Worm (Caenorhabditis elegans): ENCODE data around the gene pfn-2.

The pfn-2 gene

DNA sequence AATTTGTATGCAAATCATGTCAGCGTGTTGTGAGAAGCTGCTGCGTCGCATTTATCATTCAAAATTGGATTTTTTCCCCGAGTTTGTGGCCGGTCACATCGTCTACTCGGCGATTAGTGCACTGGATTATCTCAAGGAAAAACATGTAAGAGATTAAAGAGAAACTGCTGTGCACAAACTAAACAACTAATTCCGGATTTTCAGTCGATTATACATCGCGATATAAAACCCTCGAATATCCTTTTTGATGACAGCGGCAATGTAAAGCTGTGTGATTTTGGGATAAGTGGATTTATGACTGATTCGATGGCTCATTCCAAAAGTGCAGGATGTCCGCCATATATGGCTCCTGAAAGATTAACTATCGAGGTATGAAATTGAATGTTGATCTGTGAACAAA is 16.7 kb upstream of the pfn-2 start:
- no peak for TF ChIP-seq xnd-1 (tag; optimal IDR thresholded peaks at IDR 0.05)
- TF ChIP-seq F57A8.1 (GFP tag; optimal IDR thresholded peaks at IDR 0.05) = no peak
- no peak for TF ChIP-seq ekl-4 (GFP tag; IDR thresholded peaks at IDR 0.05)
- no peak for TF ChIP-seq snpc-3.4 (tag; optimal IDR thresholded peaks at IDR 0.05)
- TF ChIP-seq F52B5.7 (tag; optimal IDR thresholded peaks at IDR 0.05) = no peak
- TF ChIP-seq cebp-1 (GFP tag; IDR thresholded peaks at IDR 0.05) = no peak
- no peak for TF ChIP-seq cebp-1 (tag; optimal IDR thresholded peaks at IDR 0.05)
- TF ChIP-seq rpc-1 (optimal IDR thresholded peaks at IDR 0.05) = no peak
- TF ChIP-seq rpc-1 (tag; optimal IDR thresholded peaks at IDR 0.05) = no peak
- TF ChIP-seq Y79H2A.3 (GFP tag; conservative IDR thresholded peaks at IDR 0.05) = no peak
- no peak for TF ChIP-seq hrde-1 (tag; optimal IDR thresholded peaks at IDR 0.05; ENCODE audit: borderline replicate concordance)
- TF ChIP-seq sptf-2 (GFP tag; optimal IDR thresholded peaks at IDR 0.05) = no peak
- TF ChIP-seq madf-6 (GFP tag; IDR thresholded peaks at IDR 0.05) = no peak
- no peak for TF ChIP-seq lir-1 (GFP tag; conservative IDR thresholded peaks at IDR 0.05)
- no peak for TF ChIP-seq hlh-12 (tag; optimal IDR thresholded peaks at IDR 0.05)
- no peak for TF ChIP-seq egl-18 (GFP tag; IDR thresholded peaks at IDR 0.05)
- TF ChIP-seq egl-44 (GFP tag; IDR thresholded peaks at IDR 0.05) = no peak

- TF ChIP-seq egrh-3 (GFP tag; IDR thresholded peaks at IDR 0.05) (0 out of 2 replicates have a peak, but pooled peaks have one; percentile 5), ccch-3 (GFP tag; optimal IDR thresholded peaks at IDR 0.05) (no peak), ceh-27 (GFP tag; optimal IDR thresholded peaks at IDR 0.05) (peak; percentile 8), ceh-79 (tag; optimal IDR thresholded peaks at IDR 0.05) (no peak), ztf-28 (GFP tag; IDR thresholded peaks at IDR 0.05) (no peak), C17E4.6 (GFP tag; IDR thresholded peaks at IDR 0.05) (no peak), bed-2 (GFP tag; IDR thresholded peaks at IDR 0.05) (no peak), fkh-3 (tag; optimal IDR thresholded peaks at IDR 0.05) (peak; percentile 47), rcor-1 (GFP tag; IDR thresholded peaks at IDR 0.05) (no peak), ztf-25 (GFP tag; IDR thresholded peaks at IDR 0.05) (no peak), zfh-2 (GFP tag; conservative IDR thresholded peaks at IDR 0.05) (peak; percentile 73), cebp-1 (GFP tag; IDR thresholded peaks at IDR 0.05) (no peak), cebp-1 (tag; optimal IDR thresholded peaks at IDR 0.05) (peak; percentile 51), F57A8.1 (GFP tag; optimal IDR thresholded peaks at IDR 0.05) (no peak), chd-7 (tag; optimal IDR thresholded peaks at IDR 0.05) (no peak), F49E8.2 (tag; optimal IDR thresholded peaks at IDR 0.05; ENCODE audit: insufficient read depth) (no peak), nfya-2 (GFP tag; IDR thresholded peaks at IDR 0.05) (no peak)
These were observed 14.3 kb upstream of the pfn-2 start, which contains the start of gene jkk-1 for ce11 chrX:5368220-5368619. jkk-1 (plus strand) TSS chrX:5368468.

DNA sequence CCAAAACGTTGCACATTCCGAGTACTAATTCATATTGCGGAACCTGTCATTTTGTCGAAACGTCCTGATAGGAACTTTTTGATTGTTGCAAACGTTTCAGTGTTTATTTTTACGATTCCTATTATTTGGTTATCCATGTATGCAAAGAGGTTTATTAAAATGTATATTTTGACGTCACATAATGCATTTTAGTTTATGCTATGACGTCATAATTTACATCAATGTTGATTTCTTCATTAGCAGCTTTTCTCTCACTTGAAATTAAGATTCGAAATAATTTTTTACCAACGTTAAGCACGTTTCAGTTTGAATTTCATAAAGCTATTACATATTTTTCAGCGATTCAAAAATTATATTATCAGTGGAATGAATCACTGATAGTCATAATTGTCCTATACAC is 12.7 kb upstream of the pfn-2 start:
- TF ChIP-seq unc-130 (GFP tag; optimal IDR thresholded peaks at IDR 0.05) (no peak), hlh-26 (GFP tag; conservative IDR thresholded peaks at IDR 0.05) (no peak), attf-5 (GFP tag; optimal IDR thresholded peaks at IDR 0.05) (no peak), ztf-25 (GFP tag; IDR thresholded peaks at IDR 0.05) (no peak), ama-1 (optimal IDR thresholded peaks at IDR 0.05) (no peak), ama-1 (GFP tag; optimal IDR thresholded peaks at IDR 0.05) (no peak), nfyb-1 (GFP tag; IDR thresholded peaks at IDR 0.05) (no peak), unc-62 (GFP tag; optimal IDR thresholded peaks at IDR 0.05) (no peak), chd-7 (tag; optimal IDR thresholded peaks at IDR 0.05) (no peak), hlh-12 (tag; optimal IDR thresholded peaks at IDR 0.05) (no peak), F23B12.7 (tag; optimal IDR thresholded peaks at IDR 0.05; ENCODE audit: insufficient read depth) (no peak), F52B5.7 (tag; optimal IDR thresholded peaks at IDR 0.05) (no peak), B0019.2 (GFP tag; conservative IDR thresholded peaks at IDR 0.05) (no peak), dox-1 (GFP tag; IDR thresholded peaks at IDR 0.05) (no peak), madf-8 (GFP tag; conservative IDR thresholded peaks at IDR 0.05) (no peak), pha-4 (tag; optimal IDR thresholded peaks at IDR 0.05) (no peak), lin-35 (GFP tag; optimal IDR thresholded peaks at IDR 0.05) (no peak), egl-44 (GFP tag; IDR thresholded peaks at IDR 0.05) (no peak), zim-3 (tag; optimal IDR thresholded peaks at IDR 0.05) (no peak), ztf-3 (GFP tag; optimal IDR thresholded peaks at IDR 0.05) (no peak)

Measured in whole organism, young adult.